Fruit fly (Drosophila melanogaster): ENCODE measurements around the gene CG17378.

The CG17378 gene

dm6 chr2L:6787029-6787972, 13.5 kb downstream of the CG17378 start (continued):
- peak; percentile 72; the same call in 2 of the 3 replicates for TF ChIP-seq ase (GFP tag; IDR thresholded peaks at IDR 0.05)
- peak; percentile 95 for TF ChIP-seq CG6854 (GFP tag; optimal IDR thresholded peaks at IDR 0.05)
- TF ChIP-seq CG7839 (tag; optimal IDR thresholded peaks at IDR 0.05) = peak; percentile 98
- TF ChIP-seq yki (optimal IDR thresholded peaks at IDR 0.05) = peak; percentile 29
- peak; percentile 86 for TF ChIP-seq trem (tag; optimal IDR thresholded peaks at IDR 0.05)
- TF ChIP-seq tll (GFP tag; optimal IDR thresholded peaks at IDR 0.05) = peak; percentile 11 to 70
- 0 out of 4 replicates have a peak, but pooled peaks have one; percentile 45 for TF ChIP-seq Dll (GFP tag; IDR thresholded peaks at IDR 0.05; ENCODE audit: partially characterized antibody)
- peak; percentile 86 for TF ChIP-seq CG2875 (GFP tag; optimal IDR thresholded peaks at IDR 0.05)
- TF ChIP-seq CG13624 (GFP tag; optimal IDR thresholded peaks at IDR 0.05) = peak; percentile 97
- peak; percentile 94 for TF ChIP-seq emc (GFP tag; optimal IDR thresholded peaks at IDR 0.05)
- peak; percentile 96 for TF ChIP-seq Side (GFP tag; optimal IDR thresholded peaks at IDR 0.05)
- TF ChIP-seq BEAF-32 (GFP tag; optimal IDR thresholded peaks at IDR 0.05) = peak; percentile 18
- peak; percentile 94 for TF ChIP-seq lmd (GFP tag; IDR thresholded peaks at IDR 0.05)
- peak; percentile 91 for TF ChIP-seq twi (tag; optimal IDR thresholded peaks at IDR 0.05)
- peak; percentile 76 for TF ChIP-seq Bgb (GFP tag; IDR thresholded peaks at IDR 0.05; ENCODE audit: partially characterized antibody)
- TF ChIP-seq CG33557 (GFP tag; optimal IDR thresholded peaks at IDR 0.05) = peak; percentile 87
- no peak for TF ChIP-seq tna (GFP tag; IDR thresholded peaks at IDR 0.05; ENCODE audit: partially characterized antibody)
- TF ChIP-seq Ets97D (GFP tag; optimal IDR thresholded peaks at IDR 0.05) = peak; percentile 77
- peak; percentile 84 for TF ChIP-seq tgo (GFP tag; IDR thresholded peaks at IDR 0.05)
- TF ChIP-seq CoRest (tag; optimal IDR thresholded peaks at IDR 0.05) = peak; percentile 99
- TF ChIP-seq sna (GFP tag; IDR thresholded peaks at IDR 0.05; ENCODE audit: partially characterized antibody) = peak; percentile 17; the same call in 1 of the 2 replicates
- peak; percentile 68 for TF ChIP-seq sim (GFP tag; IDR thresholded peaks at IDR 0.05)
- TF ChIP-seq Nf-YC (tag; optimal IDR thresholded peaks at IDR 0.05) = peak; percentile 89
- peak; percentile 91 for TF ChIP-seq CG17385 (GFP tag; optimal IDR thresholded peaks at IDR 0.05)
- peak; percentile 89 for TF ChIP-seq NC2β (GFP tag; optimal IDR thresholded peaks at IDR 0.05)
- peak; percentile 47; the same call in 1 of the 3 replicates for TF ChIP-seq HLH4C (GFP tag; IDR thresholded peaks at IDR 0.05; ENCODE audit: partially characterized antibody)
- TF ChIP-seq CG11093 (GFP tag; IDR thresholded peaks at IDR 0.05) = peak; percentile 81
- peak; percentile 82 for TF ChIP-seq lbe (GFP tag; optimal IDR thresholded peaks at IDR 0.05)
- TF ChIP-seq ATbp (GFP tag; optimal IDR thresholded peaks at IDR 0.05) = peak; percentile 90
- peak; percentile 95 for TF ChIP-seq Xbp1 (GFP tag; optimal IDR thresholded peaks at IDR 0.05)
- TF ChIP-seq CG10462 (GFP tag; optimal IDR thresholded peaks at IDR 0.05) = peak; percentile 93
- peak; percentile 91 for TF ChIP-seq CG12219 (GFP tag; optimal IDR thresholded peaks at IDR 0.05)
- peak; percentile 93 for TF ChIP-seq scrt (GFP tag; optimal IDR thresholded peaks at IDR 0.05)
- TF ChIP-seq lab (GFP tag; optimal IDR thresholded peaks at IDR 0.05) = peak; percentile 93
- peak; percentile 78 for TF ChIP-seq H2.0 (GFP tag; IDR thresholded peaks at IDR 0.05)
- peak; percentile 64; the same call in 2 of the 3 replicates for TF ChIP-seq knrl (GFP tag; IDR thresholded peaks at IDR 0.05; ENCODE audit: partially characterized antibody)
- peak; percentile 96 for TF ChIP-seq en (GFP tag; optimal IDR thresholded peaks at IDR 0.05)
- TF ChIP-seq NC2α (GFP tag; optimal IDR thresholded peaks at IDR 0.05) = peak; percentile 86
- peak; percentile 60 for TF ChIP-seq tup (GFP tag; optimal IDR thresholded peaks at IDR 0.05)
- no peak for TF ChIP-seq mld (GFP tag; IDR thresholded peaks at IDR 0.05; ENCODE audit: partially characterized antibody)
- peak; percentile 95 for TF ChIP-seq NfI (GFP tag; optimal IDR thresholded peaks at IDR 0.05)
- TF ChIP-seq CG9727 (GFP tag; optimal IDR thresholded peaks at IDR 0.05) = peak; percentile 98
- TF ChIP-seq Dip2 (GFP tag; IDR thresholded peaks at IDR 0.05) = peak; percentile 55; the same call in 1 of the 2 replicates
- TF ChIP-seq gem (tag; optimal IDR thresholded peaks at IDR 0.05) = peak; percentile 97
- TF ChIP-seq CG3281 (GFP tag; optimal IDR thresholded peaks at IDR 0.05) = peak; percentile 97
- TF ChIP-seq mirr (GFP tag; optimal IDR thresholded peaks at IDR 0.05) = peak; percentile 68
